Worm (Caenorhabditis elegans) whole organism, L4 larva: Measurements from ENCODE around the gene faxc-2.

Experiments used
- F37D6.2 ChIP-seq: sonication (generic microtip); optimal IDR thresholded peaks from 2 replicates; lab custom pipeline; 2016; ENCODE audit warnings: mild to moderate bottlenecking, missing genetic modification characterization, missing compliant biosample characterization
- Y48G9A.11 ChIP-seq: fragments of 200-800 bp; sonication (Bioruptor generic); IDR thresholded peaks from 2 replicates; pipeline ENCODE4 v1.3.6; 2022; ENCODE audit warnings: missing genetic modification reagents, missing genetic modification characterization, missing compliant biosample characterization
- ZK546.5 ChIP-seq, 2 experiments: sonication (generic microtip); optimal IDR thresholded peaks; 2 replicates each; lab custom pipeline; 2017; ENCODE audit warnings: missing biosample characterization in 2 of 2, missing genetic modification characterization in 2 of 2
- aly-2 ChIP-seq: sonication (generic microtip); optimal IDR thresholded peaks from 2 replicates; lab custom pipeline; 2018; ENCODE audit warnings: missing biosample characterization, missing genetic modification characterization
- attf-4 ChIP-seq: sonication (generic microtip); optimal IDR thresholded peaks from 3 replicates; lab custom pipeline; 2017; ENCODE audit warnings: missing biosample characterization, missing genetic modification characterization
- daf-19 ChIP-seq: fragments of 200-800 bp; sonication (Bioruptor generic); conservative IDR thresholded peaks from 2 replicates; pipeline ENCODE4 v1.3.6; 2022; ENCODE audit warnings: missing genetic modification characterization, missing compliant biosample characterization
- lsy-2 ChIP-seq, 2 experiments: fragments of 150-350 bp in 1 of 2; sonication (generic microtip) in 1 of 2; optimal IDR thresholded peaks; 2 replicates each; lab custom pipeline; 2014 to 2017; ENCODE audit warnings: missing biosample characterization in 2 of 2, missing genetic modification characterization in 2 of 2
- mxl-3 ChIP-seq: fragments of 200-800 bp; sonication (Bioruptor generic); optimal IDR thresholded peaks from 2 replicates; lab custom pipeline; 2018; ENCODE audit warnings: mild to moderate bottlenecking, missing genetic modification characterization, missing compliant biosample characterization
- nhr-28 ChIP-seq: fragments of 150-350 bp; optimal IDR thresholded peaks from 2 replicates; lab custom pipeline; 2014; ENCODE audit warnings: missing biosample characterization, missing genetic modification characterization
- pqm-1 ChIP-seq: sonication (generic microtip); optimal IDR thresholded peaks from 2 replicates; lab custom pipeline; 2017; ENCODE audit warnings: missing biosample characterization, missing genetic modification characterization
- zip-2 ChIP-seq: fragments of 150-350 bp; optimal IDR thresholded peaks from 2 replicates; lab custom pipeline; 2014; ENCODE audit warnings: missing biosample characterization, missing genetic modification characterization
- ztf-11 ChIP-seq: fragments of 150-350 bp; optimal IDR thresholded peaks from 2 replicates; lab custom pipeline; 2014; ENCODE audit warnings: missing biosample characterization, missing genetic modification characterization

ce11 chrII:13284148-13284547 lies 24.9 kb upstream of the faxc-2 start:
- TF ChIP-seq ZK546.5 (tag; optimal IDR thresholded peaks at IDR 0.05; lab: Kevin White, UChicago), result no peak
- no peak for TF ChIP-seq daf-19 (GFP tag; lab: Robert Waterston, UW)
- no peak for TF ChIP-seq attf-4 (tag; lab: Kevin White, UChicago)
- no peak for TF ChIP-seq lsy-2 (tag; optimal IDR thresholded peaks at IDR 0.05; lab: Kevin White, UChicago)
- no peak for TF ChIP-seq nhr-28
- TF ChIP-seq F37D6.2, result no peak
- TF ChIP-seq aly-2 (tag; lab: Kevin White, UChicago), result no peak
- no peak for TF ChIP-seq zip-2 (tag; lab: Kevin White, UChicago)
- no peak for TF ChIP-seq ztf-11 (tag; lab: Kevin White, UChicago)
- TF ChIP-seq pqm-1 (tag; lab: Kevin White, UChicago), result no peak
- no peak for TF ChIP-seq mxl-3
- no peak for TF ChIP-seq Y48G9A.11
